Worm (Caenorhabditis elegans) whole organism, L3 larva: ENCODE measurements around the gene egl-26.

Experiments used
- aly-2 ChIP-seq: fragments of 150-350 bp; optimal IDR thresholded peaks from 2 replicates; lab custom pipeline; 2014; ENCODE audit warnings: missing biosample characterization, missing genetic modification characterization
- ceh-16 ChIP-seq: sonication (generic microtip); optimal IDR thresholded peaks from 2 replicates; lab custom pipeline; 2017; ENCODE audit warnings: missing biosample characterization, missing genetic modification characterization
- ceh-82 ChIP-seq: fragments of 150-350 bp; optimal IDR thresholded peaks from 2 replicates; lab custom pipeline; 2014; ENCODE audit warnings: missing biosample characterization, missing genetic modification characterization
- nfya-1 ChIP-seq: sonication (generic microtip); optimal IDR thresholded peaks from 2 replicates; lab custom pipeline; 2017; ENCODE audit warnings: missing genetic modification characterization, mild to moderate bottlenecking, missing compliant biosample characterization, antibody characterized with exemption, moderate library complexity; ENCODE audit not compliant: insufficient read depth
- nhr-11 ChIP-seq: fragments of 150-350 bp; optimal IDR thresholded peaks from 2 replicates; lab custom pipeline; 2014; ENCODE audit warnings: missing biosample characterization, missing genetic modification characterization
- nhr-23 ChIP-seq: fragments of 150-350 bp; optimal IDR thresholded peaks from 2 replicates; lab custom pipeline; 2014; ENCODE audit warnings: missing biosample characterization, missing genetic modification reagents, missing genetic modification characterization
- pha-4 ChIP-seq: fragments of 150-350 bp; optimal IDR thresholded peaks from 2 replicates; lab custom pipeline; 2014; ENCODE audit warnings: missing biosample characterization, missing genetic modification reagents, missing genetic modification characterization
- skn-1 ChIP-seq: fragments of 150-350 bp; optimal IDR thresholded peaks from 2 replicates; lab custom pipeline; 2014; ENCODE audit warnings: missing biosample characterization, missing genetic modification characterization
- snpc-4 ChIP-seq: fragments of 150-350 bp; optimal IDR thresholded peaks from 2 replicates; lab custom pipeline; 2014; ENCODE audit warnings: missing biosample characterization, missing genetic modification characterization

DNA sequence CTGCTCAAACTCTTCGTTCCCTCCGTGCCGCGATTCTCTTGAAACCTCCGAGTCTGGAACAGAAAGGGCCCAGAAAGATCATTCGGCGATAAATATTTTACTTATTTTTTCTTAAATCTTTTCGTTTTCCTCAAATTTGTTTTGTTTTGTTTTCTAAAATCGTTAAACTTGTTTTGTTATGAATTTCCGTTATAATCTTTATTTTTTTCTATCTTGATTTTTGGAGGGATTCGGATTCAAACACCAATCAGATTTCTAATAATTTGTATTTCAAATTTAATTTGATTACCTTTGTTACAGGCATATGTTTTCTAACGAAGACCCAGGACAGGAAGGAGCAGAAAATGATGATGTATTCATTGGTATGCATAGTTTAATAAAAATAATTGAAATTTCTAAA is 22.2 kb upstream of the egl-26 start, which contains the start of gene C23H3.5:
- TF ChIP-seq pha-4, result no peak
- no peak for TF ChIP-seq nhr-23 (tag; lab: Kevin White, UChicago)
- no peak for TF ChIP-seq skn-1
- no peak for TF ChIP-seq aly-2 (tag; lab: Kevin White, UChicago)
- TF ChIP-seq nfya-1, result no peak
- TF ChIP-seq snpc-4 (tag; lab: Kevin White, UChicago), result no peak
- no peak for TF ChIP-seq ceh-82 (tag; lab: Kevin White, UChicago)
- no peak for TF ChIP-seq nhr-11 (tag; lab: Kevin White, UChicago)
- no peak for TF ChIP-seq ceh-16 (tag; lab: Kevin White, UChicago)
